Worm (Caenorhabditis elegans) whole organism, L2 larva: ENCODE data around the gene K01D12.20.
A peak's percentile ranks its signal among the peaks of the same experiment; 100 is the strongest.

Experiments
- C34F6.9 ChIP-seq: fragments of 150-350 bp; optimal IDR thresholded peaks from 2 replicates; lab custom pipeline; 2014; ENCODE audit warnings: missing biosample characterization, missing genetic modification characterization
- aly-2 ChIP-seq: fragments of 150-350 bp; optimal IDR thresholded peaks from 2 replicates; lab custom pipeline; 2014; ENCODE audit warnings: missing biosample characterization, missing genetic modification characterization
- ama-1 ChIP-seq: fragments of 150-350 bp; optimal IDR thresholded peaks from 2 replicates; lab custom pipeline; 2018; ENCODE audit warnings: inconsistent platforms
- blmp-1 ChIP-seq: sonication (generic microtip); optimal IDR thresholded peaks from 2 replicates; lab custom pipeline; 2017; ENCODE audit warnings: missing genetic modification characterization, mild to moderate bottlenecking, missing compliant biosample characterization, antibody characterized with exemption, moderate library complexity; ENCODE audit not compliant: insufficient read depth
- ceh-16 ChIP-seq: fragments of 150-350 bp; optimal IDR thresholded peaks from 2 replicates; lab custom pipeline; 2014; ENCODE audit warnings: missing biosample characterization, missing genetic modification characterization
- ceh-82 ChIP-seq: fragments of 150-350 bp; optimal IDR thresholded peaks from 2 replicates; lab custom pipeline; 2014; ENCODE audit warnings: missing biosample characterization, missing genetic modification characterization
- crh-2 ChIP-seq: sonication (generic microtip); optimal IDR thresholded peaks from 2 replicates; lab custom pipeline; 2017; ENCODE audit warnings: missing biosample characterization, missing genetic modification characterization
- dmd-4 ChIP-seq: sonication (generic microtip); optimal IDR thresholded peaks from 2 replicates; lab custom pipeline; 2017; ENCODE audit warnings: missing biosample characterization, missing genetic modification characterization
- egl-27 ChIP-seq: sonication (generic microtip); optimal IDR thresholded peaks from 3 replicates; lab custom pipeline; 2017; ENCODE audit warnings: missing biosample characterization, missing genetic modification reagents, missing genetic modification characterization
- elt-1 ChIP-seq: fragments of 150-350 bp; optimal IDR thresholded peaks from 2 replicates; lab custom pipeline; 2014; ENCODE audit warnings: missing biosample characterization, missing genetic modification characterization
- elt-3 ChIP-seq: sonication (generic microtip); optimal IDR thresholded peaks from 2 replicates; lab custom pipeline; 2017; ENCODE audit warnings: missing biosample characterization, missing genetic modification characterization
- lin-13 ChIP-seq: fragments of 150-350 bp; optimal IDR thresholded peaks from 2 replicates; lab custom pipeline; 2014; ENCODE audit warnings: missing biosample characterization, missing genetic modification reagents, missing genetic modification characterization
- lin-39 ChIP-seq: fragments of 150-350 bp; optimal IDR thresholded peaks from 2 replicates; lab custom pipeline; 2014; ENCODE audit warnings: missing biosample characterization, missing genetic modification reagents, missing genetic modification characterization
- lsy-2 ChIP-seq, 2 experiments: fragments of 150-350 bp in 1 of 2; sonication (generic microtip) in 1 of 2; optimal IDR thresholded peaks; 2 replicates each; lab custom pipeline; 2014 to 2017; ENCODE audit warnings: missing biosample characterization in 2 of 2, missing genetic modification characterization in 2 of 2
- mbf-1 ChIP-seq: sonication (generic microtip); optimal IDR thresholded peaks from 2 replicates; lab custom pipeline; 2017; ENCODE audit warnings: missing biosample characterization, missing genetic modification characterization
- nhr-10 ChIP-seq: sonication (generic microtip); optimal IDR thresholded peaks from 2 replicates; lab custom pipeline; 2017; ENCODE audit warnings: missing biosample characterization, missing genetic modification characterization
- nhr-129 ChIP-seq: fragments of 150-350 bp; optimal IDR thresholded peaks from 2 replicates; lab custom pipeline; 2014; ENCODE audit warnings: missing biosample characterization, missing genetic modification characterization
- nhr-25 ChIP-seq: fragments of 150-350 bp; sonication (generic microtip); optimal IDR thresholded peaks from 3 replicates; lab custom pipeline; 2014; ENCODE audit warnings: missing biosample characterization, missing genetic modification characterization
- nhr-6 ChIP-seq: fragments of 150-350 bp; optimal IDR thresholded peaks from 2 replicates; lab custom pipeline; 2014; ENCODE audit warnings: missing biosample characterization, missing genetic modification characterization
- nhr-77 ChIP-seq: fragments of 150-350 bp; optimal IDR thresholded peaks from 2 replicates; lab custom pipeline; 2014; ENCODE audit warnings: missing biosample characterization, missing genetic modification characterization
- peb-1 ChIP-seq: fragments of 150-350 bp; optimal IDR thresholded peaks from 2 replicates; lab custom pipeline; 2014; ENCODE audit warnings: missing biosample characterization, missing genetic modification characterization
- skn-1 ChIP-seq: sonication (generic microtip); optimal IDR thresholded peaks from 2 replicates; lab custom pipeline; 2017; ENCODE audit warnings: missing biosample characterization, missing genetic modification characterization
- sma-3 ChIP-seq: sonication (generic microtip); optimal IDR thresholded peaks from 2 replicates; lab custom pipeline; 2016; ENCODE audit warnings: missing genetic modification reagents, missing genetic modification characterization, missing compliant biosample characterization
- sma-9 ChIP-seq, 2 experiments: fragments of 150-350 bp in 1 of 2; sonication (generic microtip) in 1 of 2; optimal IDR thresholded peaks; 2 replicates each; lab custom pipeline; 2014 to 2016; ENCODE audit warnings: missing genetic modification characterization in 2 of 2, mild to moderate bottlenecking in 1 of 2, missing biosample characterization in 1 of 2, missing compliant biosample characterization in 1 of 2, missing genetic modification reagents in 1 of 2, moderate library complexity in 1 of 2
- unc-55 ChIP-seq: fragments of 150-350 bp; sonication (generic microtip); optimal IDR thresholded peaks from 3 replicates; lab custom pipeline; 2014; ENCODE audit warnings: missing biosample characterization, missing genetic modification reagents, missing genetic modification characterization
- unc-62 ChIP-seq: fragments of 150-350 bp; optimal IDR thresholded peaks from 2 replicates; lab custom pipeline; 2014; ENCODE audit warnings: missing biosample characterization, missing genetic modification reagents, missing genetic modification characterization
- ztf-4 ChIP-seq: fragments of 150-350 bp; optimal IDR thresholded peaks from 2 replicates; lab custom pipeline; 2014; ENCODE audit warnings: missing biosample characterization, missing genetic modification characterization

Gene K01D12.20

DNA sequence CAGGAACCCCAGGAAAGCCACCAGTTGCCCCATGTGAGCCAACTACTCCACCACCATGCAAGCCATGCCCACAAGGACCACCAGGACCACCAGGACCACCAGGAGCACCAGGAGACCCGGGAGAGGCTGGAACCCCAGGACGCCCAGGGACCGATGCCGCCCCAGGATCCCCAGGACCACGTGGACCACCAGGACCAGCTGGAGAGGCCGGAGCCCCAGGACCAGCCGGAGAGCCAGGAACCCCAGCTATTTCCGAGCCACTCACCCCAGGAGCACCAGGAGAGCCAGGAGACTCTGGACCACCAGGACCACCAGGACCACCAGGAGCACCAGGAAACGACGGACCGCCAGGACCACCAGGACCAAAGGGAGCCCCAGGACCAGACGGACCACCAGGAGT, 47.1 kb downstream of the K01D12.20 start:
- TF ChIP-seq elt-1 (tag; lab: Kevin White, UChicago) (no peak), nhr-25 (tag; lab: Kevin White, UChicago) (no peak), nhr-77 (no peak), ceh-16 (tag; lab: Kevin White, UChicago) (no peak), lin-39 (tag; lab: Kevin White, UChicago) (no peak), mbf-1 (tag; lab: Kevin White, UChicago) (no peak), sma-9 (GFP tag; optimal IDR thresholded peaks at IDR 0.05; lab: Kevin White, UChicago) (no peak), sma-9 (tag; optimal IDR thresholded peaks at IDR 0.05; lab: Kevin White, UChicago) (no peak), ztf-4 (tag; lab: Kevin White, UChicago) (no peak)

DNA sequence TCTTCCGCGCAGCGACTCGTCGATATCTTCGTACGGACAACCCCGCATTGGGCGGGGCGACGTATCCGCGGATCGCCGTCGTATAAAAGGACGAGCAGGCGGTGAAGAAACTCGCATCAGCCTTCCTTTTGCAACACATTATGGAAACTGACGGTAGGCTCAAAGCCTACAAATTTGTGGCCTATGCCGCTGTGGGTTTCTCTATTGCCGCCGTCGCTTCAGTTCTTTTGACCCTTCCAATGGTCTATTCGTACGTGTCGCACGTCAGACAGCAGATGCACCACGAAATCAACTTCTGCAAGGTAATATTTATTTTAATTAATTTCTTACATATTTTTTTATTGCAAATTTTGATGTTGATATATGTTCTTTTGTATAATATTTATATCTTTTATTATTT, 47.7 kb downstream of the K01D12.20 start:
- TF ChIP-seq dmd-4 (tag; lab: Kevin White, UChicago) (no peak), ama-1 (peak; percentile 51)

DNA sequence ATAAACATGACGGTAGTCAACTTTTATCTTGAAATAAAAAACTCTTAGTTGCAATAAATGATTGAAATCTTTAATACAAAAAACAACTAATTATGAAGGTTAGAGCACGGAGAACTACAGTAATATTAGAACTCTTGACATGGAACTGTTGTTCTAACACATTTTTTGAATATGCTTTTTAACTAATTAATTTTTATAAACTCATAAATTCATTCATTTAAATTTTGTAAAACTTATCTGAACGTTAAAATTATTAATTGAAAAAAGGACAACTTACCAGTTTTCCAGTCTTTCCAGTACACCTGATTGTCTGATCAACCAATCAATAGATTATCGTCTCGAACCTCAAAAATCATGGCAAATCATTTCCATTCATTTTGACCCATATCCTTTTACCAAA, 48.2 kb downstream of the K01D12.20 start, which contains the start of gene sqt-3:
Gene sqt-3 (plus strand): TSS at position 301 of the 400 bp plus-strand sequence.
- TF ChIP-seq nhr-6 (tag; lab: Kevin White, UChicago), result no peak
- no peak for TF ChIP-seq ama-1
- TF ChIP-seq crh-2 (tag; lab: Kevin White, UChicago), result no peak

DNA sequence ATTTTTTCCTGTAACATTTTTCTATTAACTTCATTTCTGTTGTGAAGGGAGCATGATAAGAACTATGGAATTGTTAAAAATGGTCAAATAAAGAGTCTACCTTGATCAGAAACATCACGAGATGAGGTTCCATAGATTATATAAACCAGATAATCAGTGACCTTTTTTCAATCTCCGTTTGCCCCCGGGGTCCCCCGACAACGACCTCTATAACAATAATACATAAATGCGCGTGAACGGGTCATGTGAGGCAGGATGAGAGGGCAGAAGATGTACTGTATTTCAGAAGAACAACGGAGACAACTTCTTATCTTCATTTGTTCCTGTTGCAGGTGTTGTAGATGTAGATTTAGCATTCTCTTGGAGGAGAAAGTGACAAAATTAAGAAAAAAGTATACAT, 48.8 kb downstream of the K01D12.20 start:
- TF ChIP-seq lsy-2 (tag; optimal IDR thresholded peaks at IDR 0.05; lab: Kevin White, UChicago), result no peak
- TF ChIP-seq nhr-25 (tag; lab: Kevin White, UChicago), result peak; percentile 42
- no peak for TF ChIP-seq elt-1 (tag; lab: Kevin White, UChicago)
- no peak for TF ChIP-seq C34F6.9
- no peak for TF ChIP-seq skn-1 (tag; lab: Kevin White, UChicago)
- TF ChIP-seq sma-9 (GFP tag; optimal IDR thresholded peaks at IDR 0.05; lab: Kevin White, UChicago), result peak; percentile 36
- no peak for TF ChIP-seq sma-9 (tag; optimal IDR thresholded peaks at IDR 0.05; lab: Kevin White, UChicago)
- no peak for TF ChIP-seq elt-3
- TF ChIP-seq unc-55 (GFP tag; lab: Kevin White, UChicago), result no peak
- no peak for TF ChIP-seq aly-2 (tag; lab: Kevin White, UChicago)
- no peak for TF ChIP-seq nhr-77
- no peak for TF ChIP-seq peb-1
- TF ChIP-seq dmd-4 (tag; lab: Kevin White, UChicago), result no peak
- no peak for TF ChIP-seq sma-3 (GFP tag; lab: Kevin White, UChicago)
- TF ChIP-seq lin-13 (GFP tag; lab: Kevin White, UChicago), result no peak
- no peak for TF ChIP-seq nhr-129
- no peak for TF ChIP-seq crh-2 (tag; lab: Kevin White, UChicago)
- no peak for TF ChIP-seq nhr-10
- TF ChIP-seq blmp-1 (tag; lab: Kevin White, UChicago), result peak; percentile 41
- TF ChIP-seq lin-39 (tag; lab: Kevin White, UChicago), result no peak
- no peak for TF ChIP-seq ama-1
- no peak for TF ChIP-seq egl-27
- no peak for TF ChIP-seq ceh-82 (tag; lab: Kevin White, UChicago)
- no peak for TF ChIP-seq mbf-1 (tag; lab: Kevin White, UChicago)
- no peak for TF ChIP-seq ceh-16 (tag; lab: Kevin White, UChicago)
- TF ChIP-seq unc-62 (GFP tag; lab: Kevin White, UChicago), result no peak
